Fruit fly (Drosophila melanogaster): Measurements from ENCODE around the gene Frl.

- TF ChIP-seq CoRest (tag; optimal IDR thresholded peaks at IDR 0.05): no peak
- TF ChIP-seq klu (GFP tag; IDR thresholded peaks at IDR 0.05): no peak
- TF ChIP-seq gem (tag; optimal IDR thresholded peaks at IDR 0.05): no peak
- no peak for TF ChIP-seq CG8924 (tag; optimal IDR thresholded peaks at IDR 0.05)
- TF ChIP-seq Oaz (GFP tag; IDR thresholded peaks at IDR 0.05): no peak
- TF ChIP-seq CG6272 (GFP tag; IDR thresholded peaks at IDR 0.05): no peak
- no peak for TF ChIP-seq fru (optimal IDR thresholded peaks at IDR 0.05)
- no peak for TF ChIP-seq CG6683 (GFP tag; optimal IDR thresholded peaks at IDR 0.05)
- TF ChIP-seq CG9437 (GFP tag; optimal IDR thresholded peaks at IDR 0.05): no peak
- no peak for TF ChIP-seq grau (tag; optimal IDR thresholded peaks at IDR 0.05)
Measured at dm6 chr3L:14062702-14063101, 9.7 kb downstream of the Frl start.
